Fruit fly (Drosophila melanogaster) ovary, adult (tissue): ENCODE results near the gene IFT46.

Source experiments
- CG17801 ChIP-seq: fragments of 200-800 bp; optimal IDR thresholded peaks from 2 replicates; lab custom pipeline; 2019; ENCODE audit warnings: missing biosample characterization, mild to moderate bottlenecking, missing genetic modification characterization, moderate library complexity; ENCODE audit not compliant: partially characterized antibody

IFT46 gene

dm6 chr2L:18572428-18573136 lies 43.3 kb downstream of the IFT46 start:
- no peak for TF ChIP-seq CG17801 (GFP tag; lab: Kevin White, UChicago)

DNA sequence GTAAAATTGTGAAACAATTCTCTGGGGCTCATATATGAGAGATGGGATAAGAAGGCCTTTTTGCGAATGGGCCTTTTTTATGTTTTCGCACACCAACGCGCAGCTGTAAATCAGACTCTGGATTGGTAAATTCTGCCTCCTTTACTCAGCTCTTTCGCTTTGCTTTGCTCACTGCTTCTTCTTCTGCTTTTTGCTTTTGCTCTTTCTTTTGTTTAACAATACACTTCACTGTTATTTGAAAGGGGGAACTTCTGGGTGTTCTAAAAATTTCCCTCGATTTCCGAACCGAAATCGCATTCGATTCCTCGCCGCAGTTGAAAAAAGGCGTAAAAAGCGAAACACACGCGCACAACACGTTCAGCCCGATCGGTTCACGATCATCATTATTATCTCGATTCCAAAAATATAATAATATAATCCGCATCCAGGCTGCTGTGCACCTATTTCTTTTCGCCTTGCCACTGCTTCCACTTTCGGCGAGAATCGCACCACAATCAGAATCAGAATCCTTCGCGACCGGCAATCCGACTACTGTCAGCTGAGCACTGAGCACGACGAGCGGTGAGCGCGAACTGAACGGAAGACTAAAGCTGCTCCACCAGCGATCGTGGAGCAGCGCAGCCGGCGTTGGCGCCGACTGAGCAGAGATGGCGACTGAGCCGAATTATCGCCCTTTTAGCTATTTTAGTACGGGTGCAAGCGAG lies 44.0 kb downstream of the IFT46 start:
- peak; percentile 41 for TF ChIP-seq CG17801 (GFP tag; lab: Kevin White, UChicago)

- TF ChIP-seq CG17801 (GFP tag; lab: Kevin White, UChicago): no peak
Observed at dm6 chr2L:18568715-18569114, 47.2 kb downstream of the IFT46 start.

DNA sequence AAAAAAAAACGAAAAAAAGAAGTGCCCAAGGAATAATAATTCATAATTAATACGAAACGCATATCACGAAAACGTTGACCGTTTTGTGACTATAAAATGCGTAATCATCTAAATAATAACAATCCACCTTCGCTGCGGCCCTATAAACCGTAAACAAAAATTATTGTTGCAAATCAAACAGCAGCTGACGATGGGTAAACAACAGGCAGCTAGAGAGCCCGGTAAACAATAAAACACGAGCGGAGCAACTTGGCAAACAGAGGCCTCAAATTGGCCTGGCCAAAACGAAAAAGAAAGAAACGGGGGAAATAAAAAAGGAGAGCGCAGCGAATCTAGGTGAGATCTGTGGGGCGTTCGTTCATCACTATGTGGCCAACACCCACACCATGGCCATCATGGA lies 48.3 kb downstream of the IFT46 start:
- no peak for TF ChIP-seq CG17801 (GFP tag; lab: Kevin White, UChicago)

DNA sequence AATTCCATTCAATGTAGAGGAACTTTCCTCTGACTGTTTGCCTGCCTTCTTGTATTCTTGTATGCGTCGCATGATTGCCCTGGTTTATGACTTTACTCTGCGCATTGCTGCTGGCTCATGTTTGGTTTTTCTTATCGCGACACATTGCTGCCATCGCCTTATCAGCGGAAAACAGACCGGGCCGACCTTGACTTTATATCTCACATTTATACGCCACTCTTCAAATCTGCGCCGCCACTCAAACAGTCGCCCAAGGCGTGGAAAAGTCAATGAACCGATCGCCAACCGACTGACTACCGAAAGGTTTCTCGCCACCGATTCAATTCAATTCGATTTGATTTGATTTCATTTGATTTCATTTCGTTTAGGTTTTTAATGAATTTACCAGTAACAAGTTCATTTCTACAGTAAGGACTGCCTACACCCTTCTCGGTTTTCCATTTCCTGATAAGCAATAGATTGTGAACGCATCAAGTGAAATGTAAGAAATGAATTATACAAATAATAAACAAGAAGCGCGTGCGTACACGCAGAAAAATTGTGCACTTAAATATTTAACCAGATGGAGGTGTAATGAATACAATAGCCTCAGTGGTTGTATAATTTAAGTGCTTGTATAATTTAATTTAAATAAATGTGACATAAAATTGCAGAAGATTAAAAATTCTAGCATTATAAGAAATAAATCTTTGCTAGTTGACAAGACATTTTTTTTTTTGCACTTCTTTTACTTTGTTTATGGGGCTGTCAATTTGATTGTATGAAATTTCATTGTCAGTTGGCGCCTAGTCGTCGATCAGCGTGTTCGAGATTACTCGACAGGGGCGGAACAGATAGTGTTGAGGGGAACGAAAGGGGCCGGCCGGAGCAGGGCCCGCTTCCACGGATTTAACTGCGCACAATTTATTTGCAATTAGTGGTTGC lies 49.4 kb downstream of the IFT46 start:
- no peak for TF ChIP-seq CG17801 (GFP tag; lab: Kevin White, UChicago)

DNA sequence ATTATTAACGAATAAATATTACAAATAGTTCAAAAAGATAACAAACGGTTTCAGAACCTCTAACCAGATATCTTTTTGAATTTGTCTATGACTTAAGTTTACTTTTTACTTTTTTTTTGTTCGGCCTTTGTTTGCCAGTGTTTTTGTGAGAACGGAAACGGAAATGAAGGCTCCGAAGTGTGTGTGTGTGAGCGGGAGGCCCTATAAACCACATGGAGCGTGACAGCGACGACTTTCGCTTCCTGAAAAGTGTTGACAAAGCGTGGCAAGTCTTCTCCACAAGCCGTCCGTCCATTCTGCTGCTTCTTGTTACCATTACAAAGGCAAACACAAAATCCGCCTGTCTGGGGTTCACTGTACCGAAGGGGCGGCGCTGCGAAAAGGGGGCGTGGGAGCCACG lies 51.5 kb downstream of the IFT46 start:
- TF ChIP-seq CG17801 (GFP tag; lab: Kevin White, UChicago): no peak
